Worm (Caenorhabditis elegans): ENCODE data around the gene sra-28.

DNA sequence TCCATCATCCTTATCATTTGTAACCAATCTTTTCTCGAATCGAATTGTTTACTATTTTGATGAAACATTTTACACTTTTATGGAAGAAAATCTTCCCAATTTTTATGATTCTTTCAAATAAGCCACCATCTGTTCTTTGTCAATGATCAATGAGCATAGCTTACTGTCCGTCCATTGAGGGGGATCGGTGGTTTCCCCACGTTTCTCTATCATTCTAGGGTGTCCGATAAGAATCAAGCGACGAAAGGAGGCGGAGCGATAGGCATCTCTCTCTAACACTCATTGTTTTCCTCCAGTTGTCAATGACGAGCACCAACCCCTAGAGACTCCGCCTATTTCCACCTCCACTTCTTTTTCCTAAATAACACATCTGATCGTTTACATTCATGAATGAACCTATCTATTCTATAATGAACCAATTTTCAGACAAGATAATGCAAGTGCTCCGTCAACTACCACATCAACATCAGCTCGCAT, 49.0 kb downstream of the sra-28 start, which contains the start of gene C56E6.2:
- TF ChIP-seq ama-1 (optimal IDR thresholded peaks at IDR 0.05) (no peak), aly-1 (tag; optimal IDR thresholded peaks at IDR 0.05) (no peak), hnd-1 (tag; optimal IDR thresholded peaks at IDR 0.05) (no peak), ceh-13 (GFP tag; optimal IDR thresholded peaks at IDR 0.05) (no peak), sea-1 (GFP tag; conservative IDR thresholded peaks at IDR 0.05) (no peak), tra-4 (tag; optimal IDR thresholded peaks at IDR 0.05) (no peak), hmg-4 (GFP tag; optimal IDR thresholded peaks at IDR 0.05) (no peak)
